Fruit fly (Drosophila melanogaster) whole organism, embryonic: Measurements from ENCODE around the gene pix.

Source experiments
- Atf6 ChIP-seq: fragments of 200-800 bp; sonication (Bioruptor generic); IDR thresholded peaks from 2 replicates; pipeline ENCODE4 v1.3.6; 2022; ENCODE audit warnings: missing biosample characterization, missing genetic modification characterization
- Bdp1 ChIP-seq: fragments of 200-800 bp; sonication (Bioruptor generic); optimal IDR thresholded peaks from 3 replicates; lab custom pipeline; 2016; ENCODE audit warnings: missing biosample characterization, missing genetic modification characterization
- CG10431 ChIP-seq: fragments of 200-800 bp; sonication (Bioruptor generic); optimal IDR thresholded peaks from 3 replicates; lab custom pipeline; 2018; ENCODE audit warnings: missing biosample characterization, mild to moderate bottlenecking, missing genetic modification characterization
- CG10654 ChIP-seq: fragments of 200-800 bp; sonication (Bioruptor generic); optimal IDR thresholded peaks from 2 replicates; lab custom pipeline; 2016; ENCODE audit warnings: missing biosample characterization, missing genetic modification characterization
- CG11247 ChIP-seq: fragments of 200-800 bp; sonication (Bioruptor generic); IDR thresholded peaks from 2 replicates; pipeline ENCODE4 v1.3.6; 2022; ENCODE audit warnings: missing biosample characterization, missing genetic modification characterization
- CG12071 ChIP-seq: fragments of 200-800 bp; sonication (Bioruptor generic); optimal IDR thresholded peaks from 3 replicates; lab custom pipeline; 2018; ENCODE audit warnings: missing biosample characterization, mild to moderate bottlenecking, missing genetic modification characterization
- CG12104 ChIP-seq: fragments of 200-800 bp; sonication (Bioruptor generic); optimal IDR thresholded peaks from 3 replicates; lab custom pipeline; 2016; ENCODE audit warnings: missing biosample characterization, missing genetic modification characterization
- CG1233 ChIP-seq: fragments of 200-800 bp; sonication (Bioruptor generic); optimal IDR thresholded peaks from 4 replicates; lab custom pipeline; 2018; ENCODE audit warnings: missing biosample characterization, mild to moderate bottlenecking, missing genetic modification characterization
- CG12744 ChIP-seq: fragments of 200-800 bp; sonication (Bioruptor generic); optimal IDR thresholded peaks from 2 replicates; lab custom pipeline; 2016; ENCODE audit warnings: missing biosample characterization, missing genetic modification characterization
- CG13123 ChIP-seq: fragments of 200-800 bp; sonication (Bioruptor generic); optimal IDR thresholded peaks from 2 replicates; lab custom pipeline; 2016; ENCODE audit warnings: missing biosample characterization, missing genetic modification characterization
- CG13624 ChIP-seq: fragments of 200-800 bp; sonication (Bioruptor generic); optimal IDR thresholded peaks from 2 replicates; lab custom pipeline; 2016; ENCODE audit warnings: missing biosample characterization, missing genetic modification characterization
- CG14441 ChIP-seq: fragments of 200-800 bp; sonication (Bioruptor generic); IDR thresholded peaks from 2 replicates; pipeline ENCODE4 v1.3.6; 2022; ENCODE audit warnings: missing biosample characterization, missing genetic modification characterization
- CG14667 ChIP-seq: fragments of 200-800 bp; sonication (Bioruptor generic); IDR thresholded peaks from 2 replicates; pipeline ENCODE4 v1.3.6; 2022; ENCODE audit warnings: missing biosample characterization, missing genetic modification characterization
- CG14710 ChIP-seq: fragments of 200-800 bp; sonication (Bioruptor generic); optimal IDR thresholded peaks from 3 replicates; lab custom pipeline; 2019; ENCODE audit warnings: missing biosample characterization, mild to moderate bottlenecking, missing genetic modification characterization, moderate library complexity
- CG14860 ChIP-seq: fragments of 200-800 bp; sonication (Bioruptor generic); IDR thresholded peaks from 3 replicates; pipeline ENCODE4 v1.3.6; 2022; ENCODE audit warnings: missing biosample characterization, missing genetic modification characterization; ENCODE audit not compliant: partially characterized antibody
- CG17568 ChIP-seq: fragments of 200-800 bp; sonication (Bioruptor generic); optimal IDR thresholded peaks from 2 replicates; lab custom pipeline; 2018; ENCODE audit warnings: missing biosample characterization, mild to moderate bottlenecking, missing genetic modification characterization, moderate library complexity
- CG2678 ChIP-seq: fragments of 200-800 bp; sonication (Bioruptor generic); optimal IDR thresholded peaks from 3 replicates; lab custom pipeline; 2019; ENCODE audit warnings: missing biosample characterization, mild to moderate bottlenecking, missing genetic modification characterization, moderate library complexity
- CG32772 ChIP-seq: fragments of 200-800 bp; sonication (Bioruptor generic); IDR thresholded peaks from 2 replicates; pipeline ENCODE4 v1.3.6; 2022; ENCODE audit warnings: missing biosample characterization, missing genetic modification characterization
- CG3407 ChIP-seq: fragments of 200-800 bp; sonication (Bioruptor generic); optimal IDR thresholded peaks from 2 replicates; lab custom pipeline; 2018; ENCODE audit warnings: missing biosample characterization, mild to moderate bottlenecking, missing genetic modification characterization
- CG4360 ChIP-seq: fragments of 200-800 bp; sonication (Bioruptor generic); IDR thresholded peaks from 2 replicates; pipeline ENCODE4 v1.3.6; 2022; ENCODE audit warnings: missing biosample characterization, missing genetic modification characterization
- CG6689 ChIP-seq: fragments of 200-800 bp; sonication (Bioruptor generic); IDR thresholded peaks from 2 replicates; pipeline ENCODE4 v1.3.6; 2022; ENCODE audit warnings: missing biosample characterization, missing genetic modification characterization
- CG6791 ChIP-seq: fragments of 200-800 bp; sonication (Bioruptor generic); IDR thresholded peaks from 3 replicates; pipeline ENCODE4 v1.3.6; 2022; ENCODE audit warnings: missing biosample characterization, missing genetic modification characterization; ENCODE audit not compliant: partially characterized antibody
- CG7987 ChIP-seq: fragments of 200-800 bp; sonication (Bioruptor generic); optimal IDR thresholded peaks from 2 replicates; lab custom pipeline; 2018; ENCODE audit warnings: missing biosample characterization, mild to moderate bottlenecking, missing genetic modification characterization, moderate library complexity
- CG8359 ChIP-seq: fragments of 200-800 bp; sonication (Bioruptor generic); optimal IDR thresholded peaks from 2 replicates; lab custom pipeline; 2017; ENCODE audit warnings: missing biosample characterization, mild to moderate bottlenecking, missing genetic modification characterization, borderline replicate concordance
- Dbx ChIP-seq: fragments of 200-800 bp; sonication (Bioruptor generic); IDR thresholded peaks from 3 replicates; pipeline ENCODE4 v1.3.6; 2022; ENCODE audit warnings: missing biosample characterization, missing genetic modification characterization
- Ets65A ChIP-seq: fragments of 200-800 bp; sonication (Bioruptor generic); peaks from one replicate; lab custom pipeline; 2016; ENCODE audit warnings: missing biosample characterization, missing genetic modification characterization
- Fer3 ChIP-seq: fragments of 200-800 bp; sonication (Bioruptor generic); optimal IDR thresholded peaks from 2 replicates; lab custom pipeline; 2018; ENCODE audit warnings: missing biosample characterization, mild to moderate bottlenecking, missing genetic modification characterization, moderate library complexity
- Gug ChIP-seq: fragments of 200-800 bp; sonication (Bioruptor generic); IDR thresholded peaks from 4 replicates; pipeline ENCODE4 v1.3.6; 2022; ENCODE audit warnings: missing biosample characterization, missing genetic modification characterization
- Med ChIP-seq: fragments of 200-800 bp; sonication (Bioruptor generic); peaks from one replicate; lab custom pipeline; 2016; ENCODE audit warnings: missing biosample characterization, missing genetic modification characterization, mild to moderate bottlenecking, inconsistent platforms, moderate library complexity
- Nf-YB ChIP-seq: fragments of 200-800 bp; sonication (Bioruptor generic); optimal IDR thresholded peaks from 3 replicates; lab custom pipeline; 2019; ENCODE audit warnings: missing biosample characterization, mild to moderate bottlenecking, missing genetic modification characterization, moderate library complexity
- NfI ChIP-seq: fragments of 200-800 bp; sonication (Bioruptor generic); optimal IDR thresholded peaks from 3 replicates; lab custom pipeline; 2018; ENCODE audit warnings: missing biosample characterization, mild to moderate bottlenecking, missing genetic modification characterization, moderate library complexity
- Pdp1 ChIP-seq, 2 experiments: fragments of 200-800 bp; sonication (Bioruptor generic); optimal IDR thresholded peaks; 3 replicates each; lab custom pipeline; 2016; ENCODE audit warnings: missing biosample characterization in 2 of 2, missing genetic modification characterization in 2 of 2, mild to moderate bottlenecking in 1 of 2, moderate library complexity in 1 of 2
- Poxn ChIP-seq: fragments of 200-800 bp; sonication (Bioruptor generic); IDR thresholded peaks from 2 replicates; pipeline ENCODE4 v1.3.6; 2022; ENCODE audit warnings: missing biosample characterization, missing genetic modification characterization
- Ptx1 ChIP-seq: fragments of 200-800 bp; sonication (Bioruptor generic); IDR thresholded peaks from 2 replicates; pipeline ENCODE4 v1.3.6; 2022; ENCODE audit warnings: missing biosample characterization, missing genetic modification characterization
- Ravus ChIP-seq: fragments of 200-800 bp; sonication (Bioruptor generic); IDR thresholded peaks from 2 replicates; pipeline ENCODE4 v1.3.6; 2022; ENCODE audit warnings: missing biosample characterization, missing genetic modification characterization
- Trl ChIP-seq, 3 experiments: fragments of >200 bp in 2 of 3; fragments of 200-800 bp in 1 of 3; sonication (Bioruptor generic) in 1 of 3; optimal IDR thresholded peaks; 2 replicates in 1 of 3; 3 replicates in 2 of 3; lab custom pipeline; 2016 to 2017; ENCODE audit warnings: missing biosample characterization in 1 of 3, missing genetic modification characterization in 1 of 3
- Xbp1 ChIP-seq: fragments of 200-800 bp; sonication (Bioruptor generic); optimal IDR thresholded peaks from 3 replicates; lab custom pipeline; 2016; ENCODE audit warnings: missing biosample characterization, mild to moderate bottlenecking, missing genetic modification characterization
- aop ChIP-seq: fragments of 200-800 bp; sonication (Bioruptor generic); IDR thresholded peaks from 2 replicates; pipeline ENCODE4 v1.3.6; 2022; ENCODE audit warnings: missing biosample characterization, missing genetic modification characterization
- btn ChIP-seq: fragments of 200-800 bp; sonication (Bioruptor generic); optimal IDR thresholded peaks from 2 replicates; lab custom pipeline; 2016; ENCODE audit warnings: missing biosample characterization, missing genetic modification characterization
- ci ChIP-seq: fragments of 200-800 bp; sonication (Bioruptor generic); IDR thresholded peaks from 3 replicates; pipeline ENCODE4 v1.3.6; 2022; ENCODE audit warnings: missing biosample characterization, missing genetic modification characterization
- dan ChIP-seq: fragments of 200-800 bp; sonication (Bioruptor generic); IDR thresholded peaks from 2 replicates; pipeline ENCODE4 v1.3.6; 2022; ENCODE audit warnings: missing biosample characterization, missing genetic modification characterization
- dimm ChIP-seq: fragments of 200-800 bp; sonication (Bioruptor generic); IDR thresholded peaks from 2 replicates; pipeline ENCODE4 v1.3.6; 2022; ENCODE audit warnings: missing biosample characterization, missing genetic modification characterization
- fru ChIP-seq: fragments of >200 bp; optimal IDR thresholded peaks from 2 replicates; lab custom pipeline; 2017
- ftz-f1 ChIP-seq: fragments of 200-800 bp; sonication (Bioruptor generic); optimal IDR thresholded peaks from 2 replicates; lab custom pipeline; 2016; ENCODE audit warnings: missing biosample characterization, missing genetic modification characterization
- mld ChIP-seq: fragments of 200-800 bp; sonication (Bioruptor generic); IDR thresholded peaks from 3 replicates; pipeline ENCODE4 v1.3.6; 2022; ENCODE audit warnings: missing biosample characterization, missing genetic modification characterization; ENCODE audit not compliant: partially characterized antibody
- nerfin-2 ChIP-seq: fragments of 200-800 bp; sonication (Bioruptor generic); IDR thresholded peaks from 2 replicates; pipeline ENCODE4 v1.3.6; 2022; ENCODE audit warnings: missing biosample characterization, missing genetic modification characterization; ENCODE audit not compliant: partially characterized antibody
- pzg ChIP-seq: fragments of 200-800 bp; sonication (Bioruptor generic); optimal IDR thresholded peaks from 3 replicates; lab custom pipeline; 2018; ENCODE audit warnings: missing biosample characterization, mild to moderate bottlenecking, missing genetic modification characterization, moderate library complexity
- tna ChIP-seq: fragments of 200-800 bp; sonication (Bioruptor generic); IDR thresholded peaks from 2 replicates; pipeline ENCODE4 v1.3.6; 2022; ENCODE audit warnings: missing biosample characterization, missing genetic modification characterization; ENCODE audit not compliant: partially characterized antibody
- trh ChIP-seq: fragments of 200-800 bp; sonication (Bioruptor generic); optimal IDR thresholded peaks from 2 replicates; lab custom pipeline; 2016; ENCODE audit warnings: missing biosample characterization, missing genetic modification characterization
- zf30C ChIP-seq: fragments of 200-800 bp; sonication (Bioruptor generic); optimal IDR thresholded peaks from 3 replicates; lab custom pipeline; 2018; ENCODE audit warnings: missing biosample characterization, mild to moderate bottlenecking, missing genetic modification characterization

The pix gene

dm6 chr3L:8997686-8998239 is 23.2 kb upstream of the pix start, which contains the start of the genes smg and CG5087 (continued):
- TF ChIP-seq trh (GFP tag; lab: Kevin White, UChicago) (no peak), CG11247 (peak; percentile 36; the same call in 1 of the 2 replicates), CG3407 (GFP tag; lab: Kevin White, UChicago) (no peak), Dbx (peak; percentile 69), CG12744 (GFP tag; lab: Kevin White, UChicago) (no peak), CG17568 (no peak), aop (GFP tag; lab: Robert Waterston, UW) (no peak), dimm (GFP tag; lab: Robert Waterston, UW) (no peak), CG8359 (GFP tag; lab: Kevin White, UChicago) (no peak), fru (lab: Kevin White, UChicago) (no peak), CG2678 (tag; lab: Kevin White, UChicago) (no peak), CG10654 (GFP tag; lab: Kevin White, UChicago) (peak; percentile 16), mld (GFP tag; lab: Robert Waterston, UW) (no peak), Gug (peak; percentile 55; the same call in 1 of the 4 replicates), Ptx1 (GFP tag; lab: Robert Waterston, UW) (no peak), ftz-f1 (GFP tag; lab: Kevin White, UChicago) (peak; percentile 77), pzg (peak; percentile 100), Med (GFP tag; lab: Kevin White, UChicago) (peak; percentile 92), Xbp1 (peak; percentile 67), CG7987 (GFP tag; lab: Kevin White, UChicago) (peak; percentile 56), dan (GFP tag; lab: Robert Waterston, UW) (no peak), CG14860 (GFP tag; lab: Robert Waterston, UW) (peak; percentile 51; the same call in 2 of the 3 replicates), btn (GFP tag; lab: Kevin White, UChicago) (no peak), CG12071 (GFP tag; lab: Kevin White, UChicago) (no peak), nerfin-2 (no peak), CG13624 (peak; percentile 74), zf30C (GFP tag; lab: Kevin White, UChicago) (no peak), CG14441 (GFP tag; lab: Robert Waterston, UW) (0 out of 2 replicates have a peak, but pooled peaks have one; percentile 25), Ets65A (peak; percentile 93), Fer3 (tag; lab: Kevin White, UChicago) (no peak), tna (GFP tag; lab: Robert Waterston, UW) (peak; percentile 53; the same call in 1 of the 2 replicates), Pdp1 (GFP tag; optimal IDR thresholded peaks at IDR 0.05; lab: Kevin White, UChicago) (peak in 1 of 2 experiments; percentile 67), ci (peak; percentile 60; the same call in 1 of the 3 replicates), CG13123 (peak; percentile 1), Nf-YB (GFP tag; lab: Kevin White, UChicago) (peak; percentile 2), Ravus (GFP tag; lab: Robert Waterston, UW) (no peak), Poxn (GFP tag; lab: Robert Waterston, UW) (no peak), CG6791 (GFP tag; lab: Robert Waterston, UW) (peak; percentile 85), CG10431 (no peak), CG14710 (tag; lab: Kevin White, UChicago) (peak; percentile 83), CG32772 (GFP tag; lab: Robert Waterston, UW) (no peak), Bdp1 (GFP tag; lab: Kevin White, UChicago) (peak; percentile 37), CG14667 (GFP tag; lab: Robert Waterston, UW) (no peak), CG4360 (GFP tag; lab: Robert Waterston, UW) (no peak; the same call in 1 of the 2 replicates), CG12104 (peak; percentile 35), CG1233 (GFP tag; lab: Kevin White, UChicago) (no peak), Trl (optimal IDR thresholded peaks at IDR 0.05; lab: Kevin White, UChicago) (no peak), Trl (GFP tag; optimal IDR thresholded peaks at IDR 0.05; lab: Kevin White, UChicago) (peak; percentile 32), CG6689 (GFP tag; lab: Robert Waterston, UW) (no peak), Atf6 (GFP tag; lab: Robert Waterston, UW) (no peak), NfI (GFP tag; lab: Kevin White, UChicago) (peak; percentile 14)
